Worm (Caenorhabditis elegans) whole organism, late embryonic: Measurements from ENCODE around the gene pus-1.
A peak's percentile ranks its signal among the peaks of the same experiment; 100 is the strongest.

ENCODE experiments used
- C38D4.7 ChIP-seq: fragments of 200-800 bp; sonication (Bioruptor generic); optimal IDR thresholded peaks from 2 replicates; lab custom pipeline; 2018; ENCODE audit warnings: mild to moderate bottlenecking, missing genetic modification characterization, moderate library complexity, missing compliant biosample characterization
- F13H6.1 ChIP-seq: sonication (generic microtip); optimal IDR thresholded peaks from 2 replicates; lab custom pipeline; 2016; ENCODE audit warnings: missing genetic modification characterization, missing compliant biosample characterization
- K02D7.2 ChIP-seq: sonication (generic microtip); optimal IDR thresholded peaks from 2 replicates; lab custom pipeline; 2017; ENCODE audit warnings: mild to moderate bottlenecking, missing genetic modification characterization, missing compliant biosample characterization
- K09A11.1 ChIP-seq: sonication (generic microtip); optimal IDR thresholded peaks from 2 replicates; lab custom pipeline; 2017; ENCODE audit warnings: antibody characterized with exemption, mild to moderate bottlenecking, missing genetic modification characterization, missing compliant biosample characterization; ENCODE audit not compliant: insufficient read depth
- T23F11.4 ChIP-seq: fragments of 200-800 bp; sonication (Bioruptor generic); optimal IDR thresholded peaks from 2 replicates; lab custom pipeline; 2018; ENCODE audit warnings: mild to moderate bottlenecking, missing genetic modification characterization, missing compliant biosample characterization
- ahr-1 ChIP-seq: sonication (generic microtip); optimal IDR thresholded peaks from 2 replicates; lab custom pipeline; 2016; ENCODE audit warnings: missing genetic modification characterization, missing compliant biosample characterization
- ama-1 ChIP-seq: fragments of 150-350 bp; optimal IDR thresholded peaks from 2 replicates; lab custom pipeline; 2014
- ceh-14 ChIP-seq: sonication (generic microtip); optimal IDR thresholded peaks from 2 replicates; lab custom pipeline; 2016; ENCODE audit warnings: missing genotype, missing genetic modification characterization, missing compliant biosample characterization
- ceh-18 ChIP-seq: sonication (generic microtip); optimal IDR thresholded peaks from 2 replicates; lab custom pipeline; 2016; ENCODE audit warnings: missing genetic modification characterization, missing compliant biosample characterization
- ceh-2 ChIP-seq: sonication (generic microtip); optimal IDR thresholded peaks from 2 replicates; lab custom pipeline; 2016; ENCODE audit warnings: missing genotype, missing genetic modification characterization, missing compliant biosample characterization
- ceh-22 ChIP-seq: sonication (generic microtip); optimal IDR thresholded peaks from 2 replicates; lab custom pipeline; 2017; ENCODE audit warnings: missing biosample characterization, missing genetic modification characterization
- ceh-30 ChIP-seq: fragments of 150-350 bp; optimal IDR thresholded peaks from 2 replicates; lab custom pipeline; 2014; ENCODE audit warnings: missing biosample characterization, missing genetic modification characterization
- ceh-31 ChIP-seq: sonication (generic microtip); optimal IDR thresholded peaks from 2 replicates; lab custom pipeline; 2016; ENCODE audit warnings: missing genetic modification characterization, missing compliant biosample characterization
- ceh-34 ChIP-seq: sonication (generic microtip); optimal IDR thresholded peaks from 2 replicates; lab custom pipeline; 2016; ENCODE audit warnings: mild to moderate bottlenecking, missing genetic modification characterization, missing compliant biosample characterization
- ceh-45 ChIP-seq: fragments of 200-800 bp; sonication (Bioruptor generic); IDR thresholded peaks from 2 replicates; pipeline ENCODE4 v1.3.6; 2022; ENCODE audit warnings: missing genetic modification reagents, missing genetic modification characterization, missing compliant biosample characterization
- ceh-48 ChIP-seq: sonication (generic microtip); optimal IDR thresholded peaks from 2 replicates; lab custom pipeline; 2016; ENCODE audit warnings: missing genetic modification characterization, inconsistent platforms, missing compliant biosample characterization
- dmd-4 ChIP-seq: sonication (generic microtip); optimal IDR thresholded peaks from 2 replicates; lab custom pipeline; 2016; ENCODE audit warnings: borderline replicate concordance, missing genetic modification characterization, missing compliant biosample characterization
- dve-1 ChIP-seq: sonication (generic microtip); optimal IDR thresholded peaks from 2 replicates; lab custom pipeline; 2017; ENCODE audit warnings: antibody characterized with exemption, mild to moderate bottlenecking, missing genetic modification characterization, missing compliant biosample characterization
- elt-2 ChIP-seq: sonication (generic microtip); optimal IDR thresholded peaks from 2 replicates; lab custom pipeline; 2016; ENCODE audit warnings: missing genetic modification reagents, missing genetic modification characterization, missing compliant biosample characterization
- elt-4 ChIP-seq: sonication (generic microtip); optimal IDR thresholded peaks from 2 replicates; lab custom pipeline; 2016; ENCODE audit warnings: missing genetic modification characterization, missing compliant biosample characterization
- eyg-1 ChIP-seq: sonication (generic microtip); optimal IDR thresholded peaks from 2 replicates; lab custom pipeline; 2016; ENCODE audit warnings: missing genotype, missing genetic modification characterization, missing compliant biosample characterization
- fax-1 ChIP-seq: sonication (generic microtip); optimal IDR thresholded peaks from 2 replicates; lab custom pipeline; 2016; ENCODE audit warnings: missing genotype, missing genetic modification characterization, missing compliant biosample characterization
- fkh-10 ChIP-seq: fragments of 150-350 bp; optimal IDR thresholded peaks from 2 replicates; lab custom pipeline; 2014; ENCODE audit warnings: missing biosample characterization, missing genetic modification reagents, missing genetic modification characterization
- fkh-6 ChIP-seq: sonication (generic microtip); optimal IDR thresholded peaks from 2 replicates; lab custom pipeline; 2016; ENCODE audit warnings: missing genetic modification characterization, missing compliant biosample characterization
- hlh-15 ChIP-seq: sonication (generic microtip); optimal IDR thresholded peaks from 2 replicates; lab custom pipeline; 2016; ENCODE audit warnings: missing genetic modification characterization, missing compliant biosample characterization
- lin-11 ChIP-seq: fragments of 200-800 bp; sonication (Bioruptor generic); optimal IDR thresholded peaks from 2 replicates; lab custom pipeline; 2018; ENCODE audit warnings: mild to moderate bottlenecking, missing genetic modification characterization, missing compliant biosample characterization
- madf-2 ChIP-seq: sonication (generic microtip); optimal IDR thresholded peaks from 2 replicates; lab custom pipeline; 2017; ENCODE audit warnings: missing genetic modification characterization, missing compliant biosample characterization
- mec-3 ChIP-seq: sonication (generic microtip); optimal IDR thresholded peaks from 2 replicates; lab custom pipeline; 2016; ENCODE audit warnings: borderline replicate concordance, missing genetic modification characterization, missing compliant biosample characterization
- nfya-1 ChIP-seq: sonication (generic microtip); optimal IDR thresholded peaks from 2 replicates; lab custom pipeline; 2017; ENCODE audit warnings: missing genetic modification characterization, mild to moderate bottlenecking, missing compliant biosample characterization, antibody characterized with exemption, moderate library complexity
- nhr-232 ChIP-seq: sonication (generic microtip); optimal IDR thresholded peaks from 2 replicates; lab custom pipeline; 2016; ENCODE audit warnings: missing genetic modification characterization, missing compliant biosample characterization
- pax-1 ChIP-seq: fragments of 150-350 bp; optimal IDR thresholded peaks from 2 replicates; lab custom pipeline; 2014; ENCODE audit warnings: missing biosample characterization, missing genetic modification characterization
- pha-4 ChIP-seq: fragments of 150-350 bp; optimal IDR thresholded peaks from 2 replicates; lab custom pipeline; 2018; ENCODE audit warnings: missing biosample characterization, missing genetic modification reagents, missing genetic modification characterization
- pqm-1 ChIP-seq: sonication (generic microtip); optimal IDR thresholded peaks from 2 replicates; lab custom pipeline; 2016; ENCODE audit warnings: missing genetic modification characterization, missing compliant biosample characterization
- ref-2 ChIP-seq: sonication (generic microtip); optimal IDR thresholded peaks from 2 replicates; lab custom pipeline; 2016; ENCODE audit warnings: missing genetic modification characterization, missing compliant biosample characterization
- rnt-1 ChIP-seq: sonication (generic microtip); optimal IDR thresholded peaks from 2 replicates; lab custom pipeline; 2016; ENCODE audit warnings: missing genetic modification characterization, missing compliant biosample characterization
- tbx-2 ChIP-seq: sonication (generic microtip); optimal IDR thresholded peaks from 2 replicates; lab custom pipeline; 2016; ENCODE audit warnings: missing genetic modification characterization, missing compliant biosample characterization
- ttx-3 ChIP-seq: sonication (generic microtip); optimal IDR thresholded peaks from 2 replicates; lab custom pipeline; 2016; ENCODE audit warnings: missing genetic modification reagents, missing genetic modification characterization, missing compliant biosample characterization
- unc-3 ChIP-seq, 2 experiments: fragments of 200-800 bp in 1 of 2; sonication (Bioruptor generic) in 1 of 2; sonication (generic microtip) in 1 of 2; conservative IDR thresholded peaks in 1 of 2; optimal IDR thresholded peaks in 1 of 2; 2 replicates each; pipeline versions ENCODE4 v1.3.6 to Lab custom; 2016 to 2022; ENCODE audit warnings: missing compliant biosample characterization in 2 of 2, missing genetic modification characterization in 2 of 2, missing genetic modification reagents in 1 of 2
- unc-42 ChIP-seq: sonication (generic microtip); optimal IDR thresholded peaks from 2 replicates; lab custom pipeline; 2016; ENCODE audit warnings: missing genotype, missing genetic modification characterization, missing compliant biosample characterization
- unc-86 ChIP-seq: sonication (generic microtip); optimal IDR thresholded peaks from 2 replicates; lab custom pipeline; 2016; ENCODE audit warnings: missing genetic modification characterization, missing compliant biosample characterization
- zip-5 ChIP-seq: sonication (generic microtip); optimal IDR thresholded peaks from 2 replicates; lab custom pipeline; 2016; ENCODE audit warnings: missing genetic modification characterization, missing compliant biosample characterization
- ztf-16 ChIP-seq: sonication (generic microtip); optimal IDR thresholded peaks from 2 replicates; lab custom pipeline; 2017; ENCODE audit warnings: missing genetic modification characterization, missing compliant biosample characterization

The pus-1 gene

ce11 chrV:16836100-16836499, 41.3 kb upstream of the pus-1 start:
- no peak for TF ChIP-seq K09A11.1
- TF ChIP-seq ref-2 (tag; lab: Kevin White, UChicago): no peak
- TF ChIP-seq tbx-2 (tag; lab: Kevin White, UChicago): no peak
- no peak for TF ChIP-seq elt-2
- TF ChIP-seq ceh-18 (tag; lab: Kevin White, UChicago): peak; percentile 7
- TF ChIP-seq pax-1: no peak
- TF ChIP-seq K02D7.2: no peak
- no peak for TF ChIP-seq ceh-45 (GFP tag; lab: Robert Waterston, UW)
- TF ChIP-seq ceh-34: peak; percentile 56

ce11 chrV:16834989-16835388, 40.2 kb upstream of the pus-1 start, which contains the start of gene tni-3:
Gene tni-3 (minus strand): TSS chrV:16835128.
- TF ChIP-seq dmd-4 (tag; lab: Kevin White, UChicago): no peak
- no peak for TF ChIP-seq ceh-22 (tag; lab: Kevin White, UChicago)
- TF ChIP-seq F13H6.1 (tag; lab: Kevin White, UChicago): no peak
- no peak for TF ChIP-seq ahr-1
- no peak for TF ChIP-seq fkh-6
- no peak for TF ChIP-seq pqm-1
- no peak for TF ChIP-seq mec-3 (tag; lab: Kevin White, UChicago)
- no peak for TF ChIP-seq ztf-16
- TF ChIP-seq ceh-48 (tag; lab: Kevin White, UChicago): no peak

- no peak for TF ChIP-seq ceh-14 (tag; lab: Kevin White, UChicago)
- no peak for TF ChIP-seq ceh-2
- no peak for TF ChIP-seq lin-11 (tag; lab: Kevin White, UChicago)
- no peak for TF ChIP-seq ceh-45 (GFP tag; lab: Robert Waterston, UW)
- no peak for TF ChIP-seq fkh-6
- no peak for TF ChIP-seq fax-1 (tag; lab: Kevin White, UChicago)
- TF ChIP-seq T23F11.4: no peak
- TF ChIP-seq, all 69 proteins: peak for 0
Observed at ce11 chrV:16833672-16834071, 38.9 kb upstream of the pus-1 start.

ce11 chrV:16832865-16833264, 38.1 kb upstream of the pus-1 start, which contains the start of gene phy-3:
Gene phy-3 (plus strand): TSS chrV:16833165.
- TF ChIP-seq ama-1 (lab: Kevin White, UChicago) (no peak), ttx-3 (tag; lab: Kevin White, UChicago) (no peak), dve-1 (tag; lab: Kevin White, UChicago) (no peak), ceh-14 (tag; lab: Kevin White, UChicago) (no peak), madf-2 (tag; lab: Kevin White, UChicago) (no peak), pha-4 (tag; lab: Kevin White, UChicago) (no peak), eyg-1 (tag; lab: Kevin White, UChicago) (no peak), nhr-232 (tag; lab: Kevin White, UChicago) (no peak), lin-11 (tag; lab: Kevin White, UChicago) (no peak)

ce11 chrV:16831921-16832320, 37.2 kb upstream of the pus-1 start, which contains the start of gene srh-215:
Gene srh-215 (minus strand): TSS chrV:16832021.
- TF ChIP-seq ceh-30 (tag; lab: Kevin White, UChicago) (no peak), C38D4.7 (GFP tag; lab: Kevin White, UChicago) (no peak), rnt-1 (no peak), unc-3 (GFP tag; conservative IDR thresholded peaks at IDR 0.05; lab: Robert Waterston, UW) (no peak), unc-3 (tag; optimal IDR thresholded peaks at IDR 0.05; lab: Kevin White, UChicago) (no peak), mec-3 (tag; lab: Kevin White, UChicago) (no peak), fkh-10 (no peak), ceh-34 (no peak), eyg-1 (tag; lab: Kevin White, UChicago) (no peak), ceh-31 (no peak), madf-2 (tag; lab: Kevin White, UChicago) (no peak), nhr-232 (tag; lab: Kevin White, UChicago) (no peak), zip-5 (tag; lab: Kevin White, UChicago) (no peak), nfya-1 (tag; lab: Kevin White, UChicago) (no peak), pha-4 (tag; lab: Kevin White, UChicago) (no peak), ref-2 (tag; lab: Kevin White, UChicago) (no peak), unc-42 (tag; lab: Kevin White, UChicago) (no peak), hlh-15 (tag; lab: Kevin White, UChicago) (no peak), elt-4 (no peak), ttx-3 (tag; lab: Kevin White, UChicago) (no peak), unc-86 (tag; lab: Kevin White, UChicago) (no peak)
